Worm (Caenorhabditis elegans): ENCODE measurements around the gene pept-1.

DNA sequence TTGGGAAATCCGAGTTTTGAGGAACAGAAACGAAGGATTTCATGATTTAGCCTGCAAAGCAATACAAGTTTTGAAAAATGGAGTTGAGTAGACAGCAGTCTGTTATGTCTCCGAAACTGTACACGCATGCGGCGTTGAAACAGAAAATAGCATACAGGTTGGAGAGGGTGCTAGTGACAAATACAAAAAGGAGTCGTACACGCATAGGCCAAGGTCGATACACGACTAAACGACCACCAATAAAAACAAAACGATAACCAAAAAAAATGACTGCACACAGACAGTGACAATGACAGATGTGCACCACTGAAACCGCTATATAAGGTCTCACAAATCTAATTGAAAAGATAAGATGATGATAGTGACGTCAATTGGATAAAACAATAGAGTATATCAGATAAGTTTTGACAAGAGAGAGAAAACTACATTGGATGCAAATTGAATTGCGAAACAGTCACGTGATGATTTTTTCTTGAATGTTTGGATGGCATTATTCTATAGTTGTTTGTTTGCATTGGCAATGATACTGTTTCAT is 7.7 kb upstream of the pept-1 start, which contains the start of gene fah-1:
- TF ChIP-seq drap-1 (GFP tag; optimal IDR thresholded peaks at IDR 0.05): no peak
- TF ChIP-seq bed-3 (GFP tag; optimal IDR thresholded peaks at IDR 0.05): no peak
- TF ChIP-seq ztf-11 (tag; optimal IDR thresholded peaks at IDR 0.05): no peak
- TF ChIP-seq sem-2 (GFP tag; optimal IDR thresholded peaks at IDR 0.05): no peak
- no peak for TF ChIP-seq unc-39 (tag; optimal IDR thresholded peaks at IDR 0.05)
- no peak for TF ChIP-seq snpc-4 (tag; optimal IDR thresholded peaks at IDR 0.05)
- TF ChIP-seq nhr-76 (tag; optimal IDR thresholded peaks at IDR 0.05): no peak
- TF ChIP-seq nhr-28 (tag; optimal IDR thresholded peaks at IDR 0.05): no peak
- TF ChIP-seq mab-5 (tag; optimal IDR thresholded peaks at IDR 0.05): no peak
- peak; percentile 56 for TF ChIP-seq nhr-2 (tag; optimal IDR thresholded peaks at IDR 0.05)
- no peak for TF ChIP-seq flh-1 (GFP tag; optimal IDR thresholded peaks at IDR 0.05)
- TF ChIP-seq nhr-237 (tag; optimal IDR thresholded peaks at IDR 0.05): no peak

All from whole organism, mixed stage, embryonic.